Worm (Caenorhabditis elegans) whole organism, L1 larva: ENCODE measurements around the gene Y45F10D.7.

Source experiments
- ceh-82 ChIP-seq, 3 experiments: fragments of 150-350 bp in 1 of 3; sonication (generic microtip) in 2 of 3; optimal IDR thresholded peaks; 2 replicates each; lab custom pipeline; 2014 to 2017; ENCODE audit warnings: missing biosample characterization in 3 of 3, missing genetic modification characterization in 3 of 3
- elt-3 ChIP-seq, 6 experiments: fragments of 150-350 bp in 1 of 6; sonication (generic microtip); optimal IDR thresholded peaks; 2 replicates each; lab custom pipeline; 2017 to 2018; ENCODE audit warnings: missing biosample characterization in 6 of 6, missing genetic modification characterization in 6 of 6, inconsistent platforms in 1 of 6
- fos-1 ChIP-seq: fragments of 150-350 bp; optimal IDR thresholded peaks from 2 replicates; lab custom pipeline; 2014; ENCODE audit warnings: missing biosample characterization, missing genetic modification characterization
- lin-13 ChIP-seq: fragments of 150-350 bp; optimal IDR thresholded peaks from 2 replicates; lab custom pipeline; 2014; ENCODE audit warnings: missing biosample characterization, missing genetic modification reagents, missing genetic modification characterization
- lin-35 ChIP-seq, 2 experiments: fragments of 150-350 bp; optimal IDR thresholded peaks; 2 replicates each; lab custom pipeline; 2014; ENCODE audit warnings: missing biosample characterization in 2 of 2, missing genetic modification characterization in 2 of 2, missing genetic modification reagents in 2 of 2
- nhr-28 ChIP-seq: fragments of 150-350 bp; optimal IDR thresholded peaks from 2 replicates; lab custom pipeline; 2014; ENCODE audit warnings: missing biosample characterization, missing genetic modification characterization
- nhr-76 ChIP-seq: sonication (generic microtip); optimal IDR thresholded peaks from 2 replicates; lab custom pipeline; 2017; ENCODE audit warnings: missing biosample characterization, missing genetic modification characterization
- nhr-77 ChIP-seq: fragments of 150-350 bp; optimal IDR thresholded peaks from 2 replicates; lab custom pipeline; 2014; ENCODE audit warnings: missing biosample characterization, missing genetic modification characterization
- nhr-90 ChIP-seq: sonication (generic microtip); optimal IDR thresholded peaks from 2 replicates; lab custom pipeline; 2016; ENCODE audit warnings: mild to moderate bottlenecking, missing genetic modification characterization, missing compliant biosample characterization; ENCODE audit not compliant: poor library complexity
- snpc-4 ChIP-seq: fragments of 150-350 bp; optimal IDR thresholded peaks from 2 replicates; lab custom pipeline; 2014; ENCODE audit warnings: missing biosample characterization, missing genetic modification characterization
- unc-86 ChIP-seq: sonication (generic microtip); optimal IDR thresholded peaks from 2 replicates; lab custom pipeline; 2016; ENCODE audit warnings: missing genetic modification characterization, missing compliant biosample characterization

- no peak for TF ChIP-seq lin-35 (GFP tag; optimal IDR thresholded peaks at IDR 0.05; lab: Kevin White, UChicago)
- TF ChIP-seq snpc-4 (tag; lab: Kevin White, UChicago) = no peak
- no peak for TF ChIP-seq lin-13 (GFP tag; lab: Kevin White, UChicago)
- no peak for TF ChIP-seq nhr-90
- TF ChIP-seq unc-86 (tag; lab: Kevin White, UChicago) = no peak
- TF ChIP-seq nhr-77 (tag; lab: Kevin White, UChicago) = no peak
- TF ChIP-seq nhr-76 (tag; lab: Kevin White, UChicago) = no peak
- no peak for TF ChIP-seq ceh-82 (tag; optimal IDR thresholded peaks at IDR 0.05; lab: Kevin White, UChicago)
- TF ChIP-seq elt-3 (tag; optimal IDR thresholded peaks at IDR 0.05; lab: Kevin White, UChicago) = no peak
- no peak for TF ChIP-seq fos-1 (tag; lab: Kevin White, UChicago)
- TF ChIP-seq nhr-28 (tag; lab: Kevin White, UChicago) = no peak
These were observed 46.5 kb upstream of the Y45F10D.7 start, which contains the start of gene C47A4.3 for ce11 chrIV:13742244-13742643.
